Fruit fly (Drosophila melanogaster): Measurements from ENCODE around the gene Rhau.

The Rhau gene

dm6 chr2L:20787271-20787791 is 29.5 kb upstream of the Rhau start, which contains the start of gene Pomp (continued):
- TF ChIP-seq CG2889 (GFP tag; IDR thresholded peaks at IDR 0.05) (peak; percentile 61; the same call in 1 of the 3 replicates), Doc2 (GFP tag; IDR thresholded peaks at IDR 0.05) (no peak; the same call in 1 of the 2 replicates), org-1 (GFP tag; optimal IDR thresholded peaks at IDR 0.05) (peak; percentile 74), CG10321 (GFP tag; IDR thresholded peaks at IDR 0.05) (peak; percentile 60), Taf1 (GFP tag; IDR thresholded peaks at IDR 0.05) (peak; percentile 44; the same call in 1 of the 2 replicates), CG8290 (GFP tag; optimal IDR thresholded peaks at IDR 0.05) (peak; percentile 63), CG8290 (tag; optimal IDR thresholded peaks at IDR 0.05) (peak in 1 of 2 experiments; percentile 83), sisA (GFP tag; IDR thresholded peaks at IDR 0.05) (peak; percentile 80), Rfx (GFP tag; IDR thresholded peaks at IDR 0.05) (peak; percentile 88), CG12155 (GFP tag; optimal IDR thresholded peaks at IDR 0.05) (peak; percentile 86), Mad (GFP tag; optimal IDR thresholded peaks at IDR 0.05) (peak; percentile 52), CG32767 (GFP tag; IDR thresholded peaks at IDR 0.05) (peak; percentile 53; the same call in 1 of the 2 replicates), CG15269 (tag; optimal IDR thresholded peaks at IDR 0.05) (peak; percentile 85), CG8924 (tag; optimal IDR thresholded peaks at IDR 0.05) (peak; percentile 84), HLH4C (GFP tag; IDR thresholded peaks at IDR 0.05; ENCODE audit: partially characterized antibody) (peak; percentile 76), aop (GFP tag; IDR thresholded peaks at IDR 0.05) (0 out of 2 replicates have a peak, but pooled peaks have one; percentile 62), her (GFP tag; optimal IDR thresholded peaks at IDR 0.05) (no peak), slbo (GFP tag; IDR thresholded peaks at IDR 0.05) (peak; percentile 90), eyg (GFP tag; optimal IDR thresholded peaks at IDR 0.05) (peak; percentile 2), fru (optimal IDR thresholded peaks at IDR 0.05) (no peak), CG15479 (GFP tag; optimal IDR thresholded peaks at IDR 0.05) (no peak), ap (GFP tag; IDR thresholded peaks at IDR 0.05) (peak; percentile 54; the same call in 1 of the 2 replicates), CG7963 (GFP tag; IDR thresholded peaks at IDR 0.05; ENCODE audit: partially characterized antibody) (peak; percentile 27; the same call in 1 of the 3 replicates), CG31388 (GFP tag; optimal IDR thresholded peaks at IDR 0.05) (no peak), CG6272 (GFP tag; IDR thresholded peaks at IDR 0.05) (peak; percentile 85), CG34376 (GFP tag; optimal IDR thresholded peaks at IDR 0.05) (peak; percentile 29), NC2α (GFP tag; optimal IDR thresholded peaks at IDR 0.05) (no peak), CG9932 (GFP tag; IDR thresholded peaks at IDR 0.05) (peak; percentile 85), HHEX (GFP tag; optimal IDR thresholded peaks at IDR 0.05) (peak; percentile 87), seq (GFP tag; IDR thresholded peaks at IDR 0.05) (peak; percentile 74), dmrt99B (tag; optimal IDR thresholded peaks at IDR 0.05) (peak; percentile 89), NfI (GFP tag; optimal IDR thresholded peaks at IDR 0.05) (peak; percentile 71), CG43689 (GFP tag; IDR thresholded peaks at IDR 0.05) (0 out of 2 replicates have a peak, but pooled peaks have one; percentile 18), CG9876 (GFP tag; optimal IDR thresholded peaks at IDR 0.05) (no peak), CG8478 (optimal IDR thresholded peaks at IDR 0.05) (no peak), E2f1 (GFP tag; IDR thresholded peaks at IDR 0.05) (peak; percentile 91), ewg (GFP tag; optimal IDR thresholded peaks at IDR 0.05) (peak; percentile 72), Nf-YB (GFP tag; optimal IDR thresholded peaks at IDR 0.05) (peak; percentile 61), corto (GFP tag; optimal IDR thresholded peaks at IDR 0.05) (peak; percentile 80), lbe (GFP tag; optimal IDR thresholded peaks at IDR 0.05) (peak; percentile 71), Kr (GFP tag; optimal IDR thresholded peaks at IDR 0.05) (no peak), CG8388 (GFP tag; optimal IDR thresholded peaks at IDR 0.05) (peak; percentile 84), Hey (tag; optimal IDR thresholded peaks at IDR 0.05) (no peak), shn (GFP tag; optimal IDR thresholded peaks at IDR 0.05) (peak; percentile 20), sob (GFP tag; IDR thresholded peaks at IDR 0.05) (peak; percentile 94), unc-4 (GFP tag; IDR thresholded peaks at IDR 0.05; ENCODE audit: partially characterized antibody) (peak; percentile 70), gsb (GFP tag; IDR thresholded peaks at IDR 0.05) (peak; percentile 69), salm (tag; optimal IDR thresholded peaks at IDR 0.05) (peak; percentile 73), slou (GFP tag; optimal IDR thresholded peaks at IDR 0.05) (peak; percentile 81), CG33557 (GFP tag; optimal IDR thresholded peaks at IDR 0.05) (no peak), CG11456 (GFP tag; IDR thresholded peaks at IDR 0.05) (peak; percentile 90), psq (GFP tag; optimal IDR thresholded peaks at IDR 0.05) (peak; percentile 29)

Measured in whole organism, embryonic.